Fruit fly (Drosophila melanogaster) Kc167 (cell line): ENCODE measurements around the gene CG42237.

Source experiments
- Myc ChIP-seq: fragments of >200 bp; optimal IDR thresholded peaks from 2 replicates; lab custom pipeline; 2017; ENCODE audit warnings: missing external identifiers
- insv ChIP-seq: fragments of >200 bp; optimal IDR thresholded peaks from 3 replicates; lab custom pipeline; 2018; ENCODE audit warnings: missing external identifiers
- psq ChIP-seq: fragments of >200 bp; optimal IDR thresholded peaks from 2 replicates; lab custom pipeline; 2017; ENCODE audit warnings: missing external identifiers
- ttk ChIP-seq: sonication (Bioruptor generic); optimal IDR thresholded peaks from 2 replicates; lab custom pipeline; 2017; ENCODE audit warnings: missing external identifiers

- no peak for TF ChIP-seq psq (lab: Kevin White, UChicago)
- TF ChIP-seq insv = no peak
- no peak for TF ChIP-seq ttk (lab: Kevin White, UChicago)
- no peak for TF ChIP-seq Myc (lab: Kevin White, UChicago)
These were observed 27.6 kb upstream of the CG42237 start for dm6 chrX:13087333-13087828.
